Fruit fly (Drosophila melanogaster) whole organism, embryonic: ENCODE data around the gene zye.
A peak's percentile ranks its signal among the peaks of the same experiment; 100 is the strongest.

Experiments
- ATbp ChIP-seq: fragments of 200-800 bp; sonication (Bioruptor generic); optimal IDR thresholded peaks from 2 replicates; lab custom pipeline; 2017; ENCODE audit warnings: missing biosample characterization, mild to moderate bottlenecking, missing genetic modification characterization, missing genetic modification reagents
- Atf3 ChIP-seq: fragments of 200-800 bp; sonication (Bioruptor generic); optimal IDR thresholded peaks from 3 replicates; lab custom pipeline; 2016; ENCODE audit warnings: missing biosample characterization, missing genetic modification characterization
- B-H2 ChIP-seq: fragments of 200-800 bp; sonication (Bioruptor generic); optimal IDR thresholded peaks from 2 replicates; lab custom pipeline; 2018; ENCODE audit warnings: missing biosample characterization, mild to moderate bottlenecking, missing genetic modification characterization
- CG10462 ChIP-seq: fragments of 200-800 bp; sonication (Bioruptor generic); optimal IDR thresholded peaks from 2 replicates; lab custom pipeline; 2016; ENCODE audit warnings: missing biosample characterization, missing genetic modification characterization
- CG11696 ChIP-seq: fragments of 200-800 bp; sonication (Bioruptor generic); IDR thresholded peaks from 2 replicates; pipeline ENCODE4 v1.3.6; 2022; ENCODE audit warnings: missing biosample characterization, missing genetic modification characterization
- CG12219 ChIP-seq: fragments of 200-800 bp; sonication (Bioruptor generic); optimal IDR thresholded peaks from 3 replicates; lab custom pipeline; 2018; ENCODE audit warnings: missing biosample characterization, mild to moderate bottlenecking, missing genetic modification characterization
- CG12236 ChIP-seq: fragments of 200-800 bp; sonication (Bioruptor generic); optimal IDR thresholded peaks from 2 replicates; lab custom pipeline; 2016; ENCODE audit warnings: missing biosample characterization, missing genetic modification characterization
- CG12391 ChIP-seq: fragments of 200-800 bp; sonication (Bioruptor generic); optimal IDR thresholded peaks from 3 replicates; lab custom pipeline; 2018; ENCODE audit warnings: missing biosample characterization, mild to moderate bottlenecking, missing genetic modification characterization, moderate library complexity
- CG13894 ChIP-seq: fragments of 200-800 bp; sonication (Bioruptor generic); optimal IDR thresholded peaks from 3 replicates; lab custom pipeline; 2018; ENCODE audit warnings: missing biosample characterization, mild to moderate bottlenecking, missing genetic modification characterization, moderate library complexity
- CG14014 ChIP-seq: fragments of 200-800 bp; sonication (Bioruptor generic); IDR thresholded peaks from 2 replicates; pipeline ENCODE4 v1.3.6; 2022; ENCODE audit warnings: missing biosample characterization, missing genetic modification characterization
- CG14710 ChIP-seq: fragments of 200-800 bp; sonication (Bioruptor generic); optimal IDR thresholded peaks from 3 replicates; lab custom pipeline; 2019; ENCODE audit warnings: missing biosample characterization, mild to moderate bottlenecking, missing genetic modification characterization, moderate library complexity
- CG18619 ChIP-seq: fragments of 200-800 bp; sonication (Bioruptor generic); optimal IDR thresholded peaks from 3 replicates; lab custom pipeline; 2017; ENCODE audit warnings: missing biosample characterization, mild to moderate bottlenecking, missing genetic modification characterization
- CG2116 ChIP-seq: fragments of 200-800 bp; sonication (Bioruptor generic); optimal IDR thresholded peaks from 3 replicates; lab custom pipeline; 2018; ENCODE audit warnings: missing biosample characterization, mild to moderate bottlenecking, missing genetic modification characterization
- CG5180 ChIP-seq: fragments of 200-800 bp; sonication (Bioruptor generic); optimal IDR thresholded peaks from 3 replicates; lab custom pipeline; 2017; ENCODE audit warnings: missing biosample characterization, missing genetic modification characterization, mild to moderate bottlenecking, moderate library complexity, missing genetic modification reagents
- CG6254 ChIP-seq: fragments of 200-800 bp; sonication (Bioruptor generic); optimal IDR thresholded peaks from 3 replicates; lab custom pipeline; 2017; ENCODE audit warnings: mild to moderate bottlenecking, missing biosample characterization, missing genetic modification reagents, missing genetic modification characterization
- CG6654 ChIP-seq: fragments of 200-800 bp; sonication (Bioruptor generic); optimal IDR thresholded peaks from 2 replicates; lab custom pipeline; 2017; ENCODE audit warnings: missing biosample characterization, mild to moderate bottlenecking, missing genetic modification characterization
- Chrac-16 ChIP-seq: fragments of 200-800 bp; sonication (Bioruptor generic); optimal IDR thresholded peaks from 3 replicates; lab custom pipeline; 2016; ENCODE audit warnings: missing biosample characterization, missing genetic modification characterization
- D19B ChIP-seq: fragments of 200-800 bp; sonication (Bioruptor generic); optimal IDR thresholded peaks from 2 replicates; lab custom pipeline; 2017; ENCODE audit warnings: missing biosample characterization, mild to moderate bottlenecking, missing genetic modification characterization
- Dek ChIP-seq: fragments of 200-800 bp; sonication (Bioruptor generic); optimal IDR thresholded peaks from 3 replicates; lab custom pipeline; 2019; ENCODE audit warnings: missing biosample characterization, mild to moderate bottlenecking, missing genetic modification characterization, moderate library complexity
- Dll ChIP-seq: fragments of 200-800 bp; sonication (Bioruptor generic); IDR thresholded peaks from 4 replicates; pipeline ENCODE4 v1.3.6; 2022; ENCODE audit warnings: missing biosample characterization, missing genetic modification characterization; ENCODE audit not compliant: partially characterized antibody
- Dref ChIP-seq: fragments of 200-800 bp; sonication (Bioruptor generic); IDR thresholded peaks from 2 replicates; pipeline ENCODE4 v1.3.6; 2022; ENCODE audit warnings: missing biosample characterization, missing genetic modification characterization
- Fer3 ChIP-seq: fragments of 200-800 bp; sonication (Bioruptor generic); optimal IDR thresholded peaks from 2 replicates; lab custom pipeline; 2018; ENCODE audit warnings: missing biosample characterization, mild to moderate bottlenecking, missing genetic modification characterization, moderate library complexity
- H15 ChIP-seq: fragments of 200-800 bp; sonication (Bioruptor generic); IDR thresholded peaks from 3 replicates; pipeline ENCODE4 v1.3.6; 2022; ENCODE audit warnings: missing biosample characterization, missing genetic modification characterization
- HmgZ ChIP-seq: fragments of 200-800 bp; sonication (Bioruptor generic); optimal IDR thresholded peaks from 2 replicates; lab custom pipeline; 2018; ENCODE audit warnings: missing biosample characterization, mild to moderate bottlenecking, missing genetic modification characterization
- Hmr ChIP-seq: fragments of 200-800 bp; sonication (Bioruptor generic); optimal IDR thresholded peaks from 3 replicates; lab custom pipeline; 2017; ENCODE audit warnings: mild to moderate bottlenecking, missing biosample characterization, missing genetic modification reagents, missing genetic modification characterization
- Lim3 ChIP-seq: fragments of 200-800 bp; sonication (Bioruptor generic); IDR thresholded peaks from 2 replicates; pipeline ENCODE4 v1.3.6; 2022; ENCODE audit warnings: missing biosample characterization, missing genetic modification characterization
- PHDP ChIP-seq: fragments of 200-800 bp; sonication (Bioruptor generic); optimal IDR thresholded peaks from 3 replicates; lab custom pipeline; 2018; ENCODE audit warnings: missing biosample characterization, mild to moderate bottlenecking, missing genetic modification characterization, moderate library complexity
- Rfx ChIP-seq: fragments of 200-800 bp; sonication (Bioruptor generic); IDR thresholded peaks from 2 replicates; pipeline ENCODE4 v1.3.6; 2022; ENCODE audit warnings: missing biosample characterization, missing genetic modification characterization
- Scr ChIP-seq: fragments of 200-800 bp; sonication (Bioruptor generic); IDR thresholded peaks from 2 replicates; pipeline ENCODE4 v1.3.6; 2022; ENCODE audit warnings: missing biosample characterization, missing genetic modification characterization; ENCODE audit not compliant: partially characterized antibody
- YL-1 ChIP-seq: fragments of 200-800 bp; sonication (Bioruptor generic); optimal IDR thresholded peaks from 3 replicates; lab custom pipeline; 2017; ENCODE audit warnings: missing biosample characterization, mild to moderate bottlenecking, missing genetic modification characterization
- chinmo ChIP-seq: fragments of 200-800 bp; sonication (Bioruptor generic); IDR thresholded peaks from 4 replicates; pipeline ENCODE4 v1.3.6; 2022; ENCODE audit warnings: missing biosample characterization, missing genetic modification characterization; ENCODE audit not compliant: partially characterized antibody
- chm ChIP-seq: fragments of 200-800 bp; sonication (Bioruptor generic); IDR thresholded peaks from 2 replicates; pipeline ENCODE4 v1.3.6; 2022; ENCODE audit warnings: missing biosample characterization, missing genetic modification characterization
- crc ChIP-seq: fragments of 200-800 bp; sonication (Bioruptor generic); optimal IDR thresholded peaks from 2 replicates; lab custom pipeline; 2016; ENCODE audit warnings: missing biosample characterization, missing genetic modification characterization
- dimm ChIP-seq: fragments of 200-800 bp; sonication (Bioruptor generic); IDR thresholded peaks from 2 replicates; pipeline ENCODE4 v1.3.6; 2022; ENCODE audit warnings: missing biosample characterization, missing genetic modification characterization
- dpn ChIP-seq, 2 experiments: fragments of 200-800 bp; sonication (Bioruptor generic); optimal IDR thresholded peaks; 3 replicates each; lab custom pipeline; 2016; ENCODE audit warnings: missing biosample characterization in 2 of 2, missing genetic modification characterization in 2 of 2
- gfzf ChIP-seq: fragments of 200-800 bp; sonication (Bioruptor generic); optimal IDR thresholded peaks from 2 replicates; lab custom pipeline; 2016; ENCODE audit warnings: missing biosample characterization, mild to moderate bottlenecking, missing genetic modification characterization, moderate library complexity
- gsb ChIP-seq: fragments of 200-800 bp; sonication (Bioruptor generic); IDR thresholded peaks from 2 replicates; pipeline ENCODE4 v1.3.6; 2022; ENCODE audit warnings: missing biosample characterization, missing genetic modification characterization
- gsb-n ChIP-seq: fragments of 200-800 bp; sonication (Bioruptor generic); optimal IDR thresholded peaks from 3 replicates; lab custom pipeline; 2018; ENCODE audit warnings: missing biosample characterization, mild to moderate bottlenecking, missing genetic modification characterization
- hkb ChIP-seq, 2 experiments: fragments of 200-800 bp in 1 of 2; fragments of >200 bp in 1 of 2; sonication (Bioruptor generic) in 1 of 2; IDR thresholded peaks in 1 of 2; optimal IDR thresholded peaks in 1 of 2; 2 replicates each; pipeline versions ENCODE4 v1.3.6 to Lab custom; 2017 to 2022; ENCODE audit warnings: missing biosample characterization in 1 of 2, missing genetic modification characterization in 1 of 2
- lab ChIP-seq: fragments of 200-800 bp; sonication (Bioruptor generic); optimal IDR thresholded peaks from 3 replicates; lab custom pipeline; 2017; ENCODE audit warnings: missing biosample characterization, missing genetic modification characterization, mild to moderate bottlenecking, moderate library complexity, missing genetic modification reagents
- ro ChIP-seq: fragments of 200-800 bp; sonication (Bioruptor generic); IDR thresholded peaks from 2 replicates; pipeline ENCODE4 v1.3.6; 2022; ENCODE audit warnings: missing biosample characterization, missing genetic modification characterization
- tap ChIP-seq: fragments of 200-800 bp; optimal IDR thresholded peaks from 3 replicates; lab custom pipeline; 2019; ENCODE audit warnings: missing biosample characterization, mild to moderate bottlenecking, missing genetic modification characterization, moderate library complexity
- tio ChIP-seq: fragments of 200-800 bp; sonication (Bioruptor generic); optimal IDR thresholded peaks from 2 replicates; lab custom pipeline; 2017; ENCODE audit warnings: missing biosample characterization, missing genetic modification characterization, inconsistent platforms
- trem ChIP-seq: fragments of 200-800 bp; optimal IDR thresholded peaks from 3 replicates; lab custom pipeline; 2019; ENCODE audit warnings: missing biosample characterization, mild to moderate bottlenecking, missing genetic modification characterization, moderate library complexity
- unpg ChIP-seq: fragments of 200-800 bp; sonication (Bioruptor generic); optimal IDR thresholded peaks from 3 replicates; lab custom pipeline; 2018; ENCODE audit warnings: missing biosample characterization, mild to moderate bottlenecking, missing genetic modification characterization, moderate library complexity
- usp ChIP-seq: fragments of >200 bp; optimal IDR thresholded peaks from 2 replicates; lab custom pipeline; 2017; ENCODE audit warnings: missing biosample characterization, missing genetic modification characterization
- wek ChIP-seq: fragments of 200-800 bp; sonication (Bioruptor generic); optimal IDR thresholded peaks from 3 replicates; lab custom pipeline; 2018; ENCODE audit warnings: missing biosample characterization, mild to moderate bottlenecking, missing genetic modification characterization, moderate library complexity

The zye gene

DNA sequence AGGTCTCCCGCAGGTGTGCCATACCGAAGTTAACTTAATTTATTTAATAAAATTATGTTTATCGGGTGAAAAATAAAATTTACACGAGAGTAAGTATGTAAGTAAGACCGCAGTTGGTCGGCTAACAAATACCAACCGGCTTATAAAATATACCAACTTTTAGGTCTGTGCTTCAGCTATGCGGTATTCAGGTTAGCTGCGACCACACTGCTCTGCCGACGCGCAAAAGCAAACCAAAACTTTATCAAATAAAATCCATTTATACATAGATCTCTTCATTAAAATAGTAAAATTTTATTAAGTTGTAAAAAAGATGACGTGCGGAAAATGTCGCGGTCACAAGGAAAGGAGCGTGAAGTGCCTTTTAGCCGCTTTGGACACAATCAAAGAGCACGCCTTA lies 22.7 kb downstream of the zye start, which contains the start of the genes mRpL15 and CtIP (continued):
- TF ChIP-seq CG11696 (GFP tag; lab: Robert Waterston, UW) (no peak), wek (GFP tag; lab: Kevin White, UChicago) (no peak), Dek (tag; lab: Kevin White, UChicago) (no peak), lab (GFP tag; lab: Kevin White, UChicago) (no peak), Lim3 (no peak), CG14710 (tag; lab: Kevin White, UChicago) (peak; percentile 11), B-H2 (GFP tag; lab: Kevin White, UChicago) (no peak), YL-1 (GFP tag; lab: Kevin White, UChicago) (peak; percentile 75), CG12236 (no peak), HmgZ (peak; percentile 15), CG13894 (tag; lab: Kevin White, UChicago) (no peak), Chrac-16 (GFP tag; lab: Kevin White, UChicago) (no peak), trem (peak; percentile 53), D19B (GFP tag; lab: Kevin White, UChicago) (no peak), Fer3 (no peak), tio (GFP tag; lab: Kevin White, UChicago) (no peak), CG5180 (GFP tag; lab: Kevin White, UChicago) (no peak), Dref (peak; percentile 35; the same call in 1 of the 2 replicates), Scr (GFP tag; lab: Robert Waterston, UW) (no peak), CG6654 (GFP tag; lab: Kevin White, UChicago) (no peak), CG6254 (GFP tag; lab: Kevin White, UChicago) (no peak), CG2116 (GFP tag; lab: Kevin White, UChicago) (peak; percentile 5), CG14014 (no peak), Rfx (GFP tag; lab: Robert Waterston, UW) (no peak)
- TF ChIP-seq, all 482 proteins: peak for 39

DNA sequence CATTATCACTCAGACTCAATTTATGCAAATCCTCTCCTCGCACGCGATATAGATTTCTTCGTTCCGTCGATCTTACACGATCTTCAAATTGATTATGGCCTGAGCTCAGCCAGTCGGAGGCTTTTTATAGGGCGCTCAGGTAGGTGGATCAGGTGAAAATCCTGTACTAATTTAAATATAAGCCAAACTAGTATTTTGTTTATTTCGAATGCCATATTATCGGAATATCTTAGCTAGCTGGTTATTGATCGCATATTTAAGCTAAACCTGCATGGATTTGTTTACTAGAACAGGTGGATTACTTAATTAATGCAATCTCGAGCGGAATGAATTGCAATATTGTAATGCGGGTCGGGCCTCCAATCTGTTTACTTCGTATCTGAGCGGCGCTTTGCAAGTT lies 26.4 kb downstream of the zye start, which contains the start of gene Hpd:
TSS of gene Hpd (minus strand) at position 101 of the 400 bp plus-strand sequence.
- TF ChIP-seq PHDP = no peak
- TF ChIP-seq chinmo = 0 out of 4 replicates have a peak, but pooled peaks have one; percentile 8

DNA sequence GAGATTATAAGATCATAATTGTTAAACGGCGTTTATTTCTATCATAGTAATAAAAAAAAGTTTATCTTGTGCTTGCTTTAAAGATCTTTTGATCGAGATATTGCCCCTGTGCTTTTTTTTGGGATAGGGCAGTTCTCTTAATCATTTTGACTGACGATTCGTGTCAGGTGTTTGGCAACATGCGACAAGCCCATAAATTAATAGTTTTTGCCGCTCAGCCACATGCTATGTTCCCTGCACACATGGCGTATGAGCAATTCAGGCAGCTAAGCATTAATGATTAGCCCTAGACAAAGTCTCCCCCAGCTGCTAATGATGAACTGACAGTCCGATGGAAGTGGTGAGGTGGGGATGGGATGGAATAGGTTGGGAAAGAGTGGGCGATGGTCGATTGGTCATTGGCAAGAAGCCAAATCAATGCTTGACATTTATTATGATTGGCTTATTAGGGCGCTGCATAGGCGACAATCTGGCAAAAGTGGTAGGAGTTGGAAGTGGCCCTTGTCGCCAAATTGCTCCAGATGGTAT lies 27.6 kb downstream of the zye start:
- no peak for TF ChIP-seq chm (GFP tag; lab: Robert Waterston, UW)
- no peak for TF ChIP-seq CG10462 (GFP tag; lab: Kevin White, UChicago)
- TF ChIP-seq dpn (GFP tag; optimal IDR thresholded peaks at IDR 0.05; lab: Kevin White, UChicago) = no peak
- TF ChIP-seq gsb (GFP tag; lab: Robert Waterston, UW) = no peak
- TF ChIP-seq crc = no peak
- TF ChIP-seq chinmo = peak; percentile 30; the same call in 1 of the 4 replicates
- TF ChIP-seq gsb-n = no peak
- TF ChIP-seq CG12391 (tag; lab: Kevin White, UChicago) = no peak
- TF ChIP-seq CG18619 (GFP tag; lab: Kevin White, UChicago) = no peak
- no peak for TF ChIP-seq Atf3 (GFP tag; lab: Kevin White, UChicago)
- TF ChIP-seq unpg (GFP tag; lab: Kevin White, UChicago) = no peak
- TF ChIP-seq ro (GFP tag; lab: Robert Waterston, UW) = no peak
- no peak for TF ChIP-seq CG6654 (GFP tag; lab: Kevin White, UChicago)
- TF ChIP-seq H15 (GFP tag; lab: Robert Waterston, UW) = no peak
- no peak for TF ChIP-seq gfzf
- TF ChIP-seq tap = no peak
- no peak for TF ChIP-seq ATbp
- no peak for TF ChIP-seq Dll (GFP tag; lab: Robert Waterston, UW)
- TF ChIP-seq hkb (optimal IDR thresholded peaks at IDR 0.05; lab: Kevin White, UChicago) = no peak
- TF ChIP-seq hkb (GFP tag; IDR thresholded peaks at IDR 0.05; lab: Robert Waterston, UW) = no peak
- no peak for TF ChIP-seq usp
- TF ChIP-seq Scr (GFP tag; lab: Robert Waterston, UW) = no peak
- TF ChIP-seq CG12219 (GFP tag; lab: Kevin White, UChicago) = no peak
- no peak for TF ChIP-seq dimm (GFP tag; lab: Robert Waterston, UW)
- TF ChIP-seq Hmr = no peak
